Fruit fly (Drosophila melanogaster): ENCODE results near the gene CG14453.
A peak's percentile ranks its signal among the peaks of the same experiment; 100 is the strongest.

CG14453 gene

dm6 chr3L:22727739-22728335, 34.0 kb downstream of the CG14453 start, which contains the start of the genes CG14450 and CG11367 (continued):
- TF ChIP-seq pum (GFP tag; optimal IDR thresholded peaks at IDR 0.05) = no peak
- peak; percentile 94 for TF ChIP-seq CG17385 (GFP tag; optimal IDR thresholded peaks at IDR 0.05)
- TF ChIP-seq CG16813 (GFP tag; IDR thresholded peaks at IDR 0.05; ENCODE audit: partially characterized antibody) = peak; percentile 65; the same call in 2 of the 3 replicates
- TF ChIP-seq CG6272 (GFP tag; IDR thresholded peaks at IDR 0.05) = no peak
- no peak for TF ChIP-seq lov (optimal IDR thresholded peaks at IDR 0.05)
- no peak for TF ChIP-seq lov (GFP tag; IDR thresholded peaks at IDR 0.05)
- TF ChIP-seq CG4730 (GFP tag; IDR thresholded peaks at IDR 0.05) = no peak
- no peak for TF ChIP-seq CG11695 (GFP tag; IDR thresholded peaks at IDR 0.05)
- TF ChIP-seq lilli (GFP tag; optimal IDR thresholded peaks at IDR 0.05) = no peak
- TF ChIP-seq Blimp-1 (GFP tag; optimal IDR thresholded peaks at IDR 0.05) = peak; percentile 78
- TF ChIP-seq Hand (GFP tag; optimal IDR thresholded peaks at IDR 0.05) = no peak
- no peak for TF ChIP-seq CG7372 (GFP tag; IDR thresholded peaks at IDR 0.05)
- no peak for TF ChIP-seq CG8281 (tag; optimal IDR thresholded peaks at IDR 0.05)
- TF ChIP-seq CG2202 (tag; optimal IDR thresholded peaks at IDR 0.05) = no peak
- TF ChIP-seq onecut (GFP tag; IDR thresholded peaks at IDR 0.05) = no peak; the same call in 1 of the 2 replicates
- TF ChIP-seq pb (GFP tag; optimal IDR thresholded peaks at IDR 0.05) = no peak
- peak; percentile 22 for TF ChIP-seq CG9437 (GFP tag; optimal IDR thresholded peaks at IDR 0.05)
- no peak for TF ChIP-seq pros (GFP tag; optimal IDR thresholded peaks at IDR 0.05)
- TF ChIP-seq fu2 (GFP tag; optimal IDR thresholded peaks at IDR 0.05) = no peak
- no peak for TF ChIP-seq CG8089 (GFP tag; optimal IDR thresholded peaks at IDR 0.05)
- no peak for TF ChIP-seq CG1647 (GFP tag; optimal IDR thresholded peaks at IDR 0.05)
- TF ChIP-seq da (GFP tag; optimal IDR thresholded peaks at IDR 0.05) = no peak
- peak; percentile 39 for TF ChIP-seq salm (tag; optimal IDR thresholded peaks at IDR 0.05)
- no peak for TF ChIP-seq CG1024 (GFP tag; IDR thresholded peaks at IDR 0.05)
- no peak for TF ChIP-seq HLH54F (GFP tag; optimal IDR thresholded peaks at IDR 0.05)
- TF ChIP-seq CG2129 (GFP tag; IDR thresholded peaks at IDR 0.05; ENCODE audit: partially characterized antibody) = 0 out of 2 replicates have a peak, but pooled peaks have one; percentile 33
- peak; percentile 86 to 91 for TF ChIP-seq Trl (optimal IDR thresholded peaks at IDR 0.05)
- peak; percentile 0 for TF ChIP-seq Trl (GFP tag; optimal IDR thresholded peaks at IDR 0.05)
- peak; percentile 98 for TF ChIP-seq Sry-β (GFP tag; optimal IDR thresholded peaks at IDR 0.05)
- TF ChIP-seq bigmax (GFP tag; optimal IDR thresholded peaks at IDR 0.05) = no peak
- no peak for TF ChIP-seq ken (GFP tag; IDR thresholded peaks at IDR 0.05)
- peak; percentile 36; the same call in 1 of the 3 replicates for TF ChIP-seq Opbp (GFP tag; IDR thresholded peaks at IDR 0.05; ENCODE audit: partially characterized antibody)
- no peak for TF ChIP-seq Mad (GFP tag; optimal IDR thresholded peaks at IDR 0.05)
- no peak for TF ChIP-seq sob (GFP tag; IDR thresholded peaks at IDR 0.05)
- no peak for TF ChIP-seq toy (GFP tag; IDR thresholded peaks at IDR 0.05)
- no peak for TF ChIP-seq sens-2 (GFP tag; IDR thresholded peaks at IDR 0.05)
- TF ChIP-seq D19A (tag; optimal IDR thresholded peaks at IDR 0.05) = peak; percentile 37
- TF ChIP-seq mam (GFP tag; optimal IDR thresholded peaks at IDR 0.05) = no peak
- peak; percentile 14 for TF ChIP-seq grn (GFP tag; optimal IDR thresholded peaks at IDR 0.05)
- no peak for TF ChIP-seq crc (GFP tag; optimal IDR thresholded peaks at IDR 0.05)
- no peak for TF ChIP-seq B-H1 (GFP tag; IDR thresholded peaks at IDR 0.05)
- TF ChIP-seq CG4328 (GFP tag; optimal IDR thresholded peaks at IDR 0.05) = no peak
- TF ChIP-seq unc-4 (GFP tag; IDR thresholded peaks at IDR 0.05; ENCODE audit: partially characterized antibody) = peak; percentile 76
- TF ChIP-seq CG4820 (GFP tag; optimal IDR thresholded peaks at IDR 0.05) = no peak
- peak; percentile 68 for TF ChIP-seq CG8924 (tag; optimal IDR thresholded peaks at IDR 0.05)
- TF ChIP-seq CG18599 (GFP tag; optimal IDR thresholded peaks at IDR 0.05) = peak; percentile 44
- TF ChIP-seq abd-A (tag; optimal IDR thresholded peaks at IDR 0.05) = no peak
- peak; percentile 11 for TF ChIP-seq CTCF (GFP tag; optimal IDR thresholded peaks at IDR 0.05)
- TF ChIP-seq Dp (GFP tag; optimal IDR thresholded peaks at IDR 0.05) = peak; percentile 26
- TF ChIP-seq CG10147 (GFP tag; optimal IDR thresholded peaks at IDR 0.05) = peak; percentile 43
- peak; percentile 3 for TF ChIP-seq wek (GFP tag; optimal IDR thresholded peaks at IDR 0.05)
- TF ChIP-seq CG1529 (GFP tag; optimal IDR thresholded peaks at IDR 0.05) = peak; percentile 60

Measured in whole organism, embryonic.